Fruit fly (Drosophila melanogaster): ENCODE results near the gene anchor.

dm6 chr3L:17622935-17623334 lies 1.3 kb downstream of the anchor start:
- peak; percentile 25 for TF ChIP-seq h (GFP tag; optimal IDR thresholded peaks at IDR 0.05)
- TF ChIP-seq Myc (optimal IDR thresholded peaks at IDR 0.05), result no peak
- TF ChIP-seq Abd-B (GFP tag; optimal IDR thresholded peaks at IDR 0.05), result no peak
- no peak for TF ChIP-seq lola (GFP tag; optimal IDR thresholded peaks at IDR 0.05)
- TF ChIP-seq dl (GFP tag; optimal IDR thresholded peaks at IDR 0.05; ENCODE audit: insufficient read depth in 1 of 2, partially characterized antibody in 2 of 2), result no peak
- no peak for TF ChIP-seq Sp1 (GFP tag; optimal IDR thresholded peaks at IDR 0.05)
- TF ChIP-seq fru (GFP tag; optimal IDR thresholded peaks at IDR 0.05), result no peak
- TF ChIP-seq sv (GFP tag; optimal IDR thresholded peaks at IDR 0.05), result no peak
- no peak for TF ChIP-seq Rel (GFP tag; optimal IDR thresholded peaks at IDR 0.05)
- TF ChIP-seq Rel (tag; optimal IDR thresholded peaks at IDR 0.05), result no peak
- TF ChIP-seq woc (GFP tag; optimal IDR thresholded peaks at IDR 0.05), result no peak
- TF ChIP-seq GATAd (GFP tag; optimal IDR thresholded peaks at IDR 0.05), result no peak
